Worm (Caenorhabditis elegans) whole organism, early embryonic: Measurements from ENCODE around the gene faah-4.

Experiments
- B0310.2 ChIP-seq: sonication (generic microtip); optimal IDR thresholded peaks from 2 replicates; lab custom pipeline; 2016; ENCODE audit warnings: mild to moderate bottlenecking, missing genetic modification characterization, missing compliant biosample characterization
- F13C5.2 ChIP-seq: sonication (generic microtip); optimal IDR thresholded peaks from 2 replicates; lab custom pipeline; 2017; ENCODE audit warnings: mild to moderate bottlenecking, missing genetic modification characterization, inconsistent platforms, missing compliant biosample characterization
- ama-1 ChIP-seq: fragments of 150-350 bp; optimal IDR thresholded peaks from 2 replicates; lab custom pipeline; 2014
- ceh-36 ChIP-seq: sonication (generic microtip); optimal IDR thresholded peaks from 2 replicates; lab custom pipeline; 2016; ENCODE audit warnings: missing genetic modification characterization, inconsistent platforms, missing compliant biosample characterization
- flt-1 ChIP-seq: fragments of 200-800 bp; sonication (Bioruptor generic); IDR thresholded peaks from 2 replicates; pipeline ENCODE4 v1.3.6; 2022; ENCODE audit warnings: missing genetic modification characterization, missing compliant biosample characterization
- hmbx-1 ChIP-seq: sonication (generic microtip); optimal IDR thresholded peaks from 2 replicates; lab custom pipeline; 2016; ENCODE audit warnings: mild to moderate bottlenecking, missing genetic modification characterization, missing compliant biosample characterization
- hmg-4 ChIP-seq: fragments of 200-800 bp; sonication (Bioruptor generic); optimal IDR thresholded peaks from 2 replicates; lab custom pipeline; 2018; ENCODE audit warnings: mild to moderate bottlenecking, missing genetic modification characterization, missing compliant biosample characterization
- scrt-1 ChIP-seq: fragments of 200-800 bp; sonication (Bioruptor generic); IDR thresholded peaks from 2 replicates; pipeline ENCODE4 v1.3.6; 2022; ENCODE audit warnings: missing genetic modification characterization, missing compliant biosample characterization
- tbx-11 ChIP-seq: fragments of 200-800 bp; sonication (Bioruptor generic); IDR thresholded peaks from 2 replicates; pipeline ENCODE4 v1.3.6; 2022; ENCODE audit warnings: missing genetic modification characterization, missing compliant biosample characterization
- tbx-37 ChIP-seq: fragments of 200-800 bp; sonication (Bioruptor generic); conservative IDR thresholded peaks from 2 replicates; pipeline ENCODE4 v1.3.6; 2022; ENCODE audit warnings: missing genetic modification reagents, missing genetic modification characterization, missing compliant biosample characterization
- tra-4 ChIP-seq: sonication (generic microtip); optimal IDR thresholded peaks from 2 replicates; lab custom pipeline; 2017; ENCODE audit warnings: missing genetic modification characterization, missing compliant biosample characterization

DNA sequence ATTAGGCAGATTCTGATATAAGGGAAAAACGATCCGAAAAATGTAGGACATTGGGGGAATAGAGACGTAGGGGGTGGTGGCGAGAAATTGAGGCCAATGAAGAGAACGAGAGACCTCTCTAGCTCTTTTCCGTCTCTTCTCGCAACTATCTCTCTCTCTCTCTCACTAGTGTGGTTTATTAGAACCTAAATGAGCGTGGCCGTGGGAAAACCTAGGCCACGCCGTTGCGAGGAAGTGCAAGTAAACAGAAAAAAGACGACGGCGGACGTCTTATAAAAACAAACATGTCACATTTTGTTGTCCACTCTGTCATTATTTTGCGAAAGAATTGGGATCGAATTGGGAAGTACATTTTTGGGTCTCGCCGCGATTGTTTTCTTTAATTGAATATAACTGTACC lies 39.7 kb downstream of the faah-4 start:
- no peak for TF ChIP-seq ama-1 (lab: Kevin White, UChicago)
- no peak for TF ChIP-seq scrt-1 (GFP tag; lab: Robert Waterston, UW)
- TF ChIP-seq tbx-37: peak; percentile 51
- no peak for TF ChIP-seq tra-4 (tag; lab: Kevin White, UChicago)
- no peak for TF ChIP-seq flt-1
- TF ChIP-seq tbx-11 (GFP tag; lab: Robert Waterston, UW): no peak
- TF ChIP-seq ceh-36 (tag; lab: Kevin White, UChicago): no peak
- peak; percentile 72 for TF ChIP-seq hmg-4
- no peak for TF ChIP-seq B0310.2 (tag; lab: Kevin White, UChicago)
- peak; percentile 55 for TF ChIP-seq F13C5.2 (tag; lab: Kevin White, UChicago)
- TF ChIP-seq hmbx-1 (tag; lab: Kevin White, UChicago): no peak
